Fruit fly (Drosophila melanogaster): ENCODE results near the gene Archease.

The Archease gene

dm6 chr3R:21613322-21613807 lies 49.4 kb downstream of the Archease start (continued):
- TF ChIP-seq Gug (GFP tag; IDR thresholded peaks at IDR 0.05), result no peak
- no peak for TF ChIP-seq CG3919 (GFP tag; optimal IDR thresholded peaks at IDR 0.05)
- TF ChIP-seq Smox (GFP tag; optimal IDR thresholded peaks at IDR 0.05), result peak; percentile 11
- TF ChIP-seq CG31627 (GFP tag; optimal IDR thresholded peaks at IDR 0.05), result no peak
- no peak for TF ChIP-seq fd59A (GFP tag; optimal IDR thresholded peaks at IDR 0.05)
- no peak for TF ChIP-seq CG11294 (GFP tag; IDR thresholded peaks at IDR 0.05)
- TF ChIP-seq acj6 (GFP tag; optimal IDR thresholded peaks at IDR 0.05), result no peak
- TF ChIP-seq CG8319 (GFP tag; optimal IDR thresholded peaks at IDR 0.05), result no peak
- TF ChIP-seq Sox15 (GFP tag; optimal IDR thresholded peaks at IDR 0.05), result no peak
- TF ChIP-seq CG6163 (GFP tag; IDR thresholded peaks at IDR 0.05), result no peak
- TF ChIP-seq CG7368 (GFP tag; optimal IDR thresholded peaks at IDR 0.05), result peak; percentile 44
- TF ChIP-seq vri (GFP tag; optimal IDR thresholded peaks at IDR 0.05), result peak; percentile 75
- no peak for TF ChIP-seq CG4318 (GFP tag; optimal IDR thresholded peaks at IDR 0.05)
- TF ChIP-seq CG8119 (GFP tag; IDR thresholded peaks at IDR 0.05), result no peak
- TF ChIP-seq topi (GFP tag; optimal IDR thresholded peaks at IDR 0.05), result no peak
- TF ChIP-seq CG11762 (GFP tag; optimal IDR thresholded peaks at IDR 0.05; ENCODE audit: insufficient read depth), result no peak
- TF ChIP-seq svp (GFP tag), result peak; percentile 66
- TF ChIP-seq dsx (GFP tag; optimal IDR thresholded peaks at IDR 0.05; ENCODE audit: poor library complexity, severe bottlenecking), result peak; percentile 83
- peak; percentile 78 for TF ChIP-seq CG6854 (GFP tag; optimal IDR thresholded peaks at IDR 0.05)
- TF ChIP-seq fd85E (GFP tag; optimal IDR thresholded peaks at IDR 0.05), result no peak
- peak; percentile 46 for TF ChIP-seq esn (GFP tag; optimal IDR thresholded peaks at IDR 0.05)
- TF ChIP-seq Ets96B (tag; optimal IDR thresholded peaks at IDR 0.05), result no peak
- TF ChIP-seq Met (GFP tag; optimal IDR thresholded peaks at IDR 0.05), result peak; percentile 38
- no peak for TF ChIP-seq CG11902 (GFP tag; optimal IDR thresholded peaks at IDR 0.05)
- TF ChIP-seq lz (GFP tag; optimal IDR thresholded peaks at IDR 0.05), result no peak
- TF ChIP-seq Hr38 (GFP tag; optimal IDR thresholded peaks at IDR 0.05), result no peak
- TF ChIP-seq CG6276 (GFP tag; optimal IDR thresholded peaks at IDR 0.05), result no peak
- no peak for TF ChIP-seq OdsH (GFP tag; optimal IDR thresholded peaks at IDR 0.05)
- peak; percentile 13 for TF ChIP-seq CG3032 (tag; optimal IDR thresholded peaks at IDR 0.05)
- TF ChIP-seq Sox14 (GFP tag; optimal IDR thresholded peaks at IDR 0.05), result peak; percentile 24
- no peak for TF ChIP-seq Hr4 (GFP tag; optimal IDR thresholded peaks at IDR 0.05)
- no peak for TF ChIP-seq salr (GFP tag; optimal IDR thresholded peaks at IDR 0.05)
- peak; percentile 100 for TF ChIP-seq fkh (GFP tag; optimal IDR thresholded peaks at IDR 0.05)
- TF ChIP-seq CG10631 (GFP tag; optimal IDR thresholded peaks at IDR 0.05), result peak; percentile 2
- TF ChIP-seq CG16779 (tag; optimal IDR thresholded peaks at IDR 0.05), result peak; percentile 66

- TF ChIP-seq CG8319 (GFP tag; optimal IDR thresholded peaks at IDR 0.05) (no peak), OdsH (GFP tag; optimal IDR thresholded peaks at IDR 0.05) (peak; percentile 10), CG4318 (GFP tag; optimal IDR thresholded peaks at IDR 0.05) (peak; percentile 37), spab (GFP tag; optimal IDR thresholded peaks at IDR 0.05) (no peak), pdm3 (GFP tag; optimal IDR thresholded peaks at IDR 0.05) (peak; percentile 33), Hr4 (GFP tag; optimal IDR thresholded peaks at IDR 0.05) (peak; percentile 65), Eip78C (GFP tag) (peak; percentile 54), CG32006 (GFP tag; optimal IDR thresholded peaks at IDR 0.05) (peak; percentile 73), CG6276 (GFP tag; optimal IDR thresholded peaks at IDR 0.05) (peak; percentile 9), svp (GFP tag) (peak; percentile 68), CG7368 (GFP tag; optimal IDR thresholded peaks at IDR 0.05) (no peak), Lpt (GFP tag; optimal IDR thresholded peaks at IDR 0.05) (peak; percentile 48), salr (GFP tag; optimal IDR thresholded peaks at IDR 0.05) (peak in 1 of 2 experiments; percentile 13), CG10631 (GFP tag; optimal IDR thresholded peaks at IDR 0.05) (no peak), CG6163 (GFP tag; IDR thresholded peaks at IDR 0.05) (no peak), esn (GFP tag; optimal IDR thresholded peaks at IDR 0.05) (no peak)
Measured at dm6 chr3R:21612902-21613301, 49.9 kb downstream of the Archease start.
